Fruit fly (Drosophila melanogaster): ENCODE results near the gene CG3847.

The CG3847 gene

DNA sequence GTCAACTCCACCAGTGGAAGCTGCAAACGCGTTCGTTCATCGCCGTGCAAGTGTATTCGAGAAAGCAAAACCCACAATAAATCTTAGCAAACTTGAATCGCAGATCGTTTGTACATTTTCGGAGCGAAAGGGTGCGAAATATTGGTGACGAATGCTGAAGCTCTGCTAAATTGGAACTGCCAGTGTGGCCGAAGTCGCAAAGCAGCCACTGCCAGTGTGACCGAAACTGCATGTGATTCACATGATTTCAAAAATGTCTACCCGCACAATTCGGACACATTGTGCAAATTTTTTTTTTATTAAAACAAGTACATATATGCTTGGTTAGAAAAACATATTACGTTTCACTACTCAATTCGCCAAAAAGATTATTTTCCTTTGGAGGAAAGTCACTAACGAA, 14.3 kb downstream of the CG3847 start (continued):
- TF ChIP-seq chinmo (GFP tag; IDR thresholded peaks at IDR 0.05; ENCODE audit: partially characterized antibody) (0 out of 4 replicates have a peak, but pooled peaks have one; percentile 12), amos (GFP tag; IDR thresholded peaks at IDR 0.05; ENCODE audit: partially characterized antibody) (peak; percentile 19; the same call in 1 of the 2 replicates), seq (GFP tag; IDR thresholded peaks at IDR 0.05) (no peak), bigmax (GFP tag; optimal IDR thresholded peaks at IDR 0.05) (no peak), mam (GFP tag; optimal IDR thresholded peaks at IDR 0.05) (no peak), CG6791 (GFP tag; IDR thresholded peaks at IDR 0.05; ENCODE audit: partially characterized antibody) (peak; percentile 48; the same call in 2 of the 3 replicates), CG1647 (GFP tag; optimal IDR thresholded peaks at IDR 0.05) (no peak), CG17361 (GFP tag; IDR thresholded peaks at IDR 0.05) (no peak), Doc3 (GFP tag; IDR thresholded peaks at IDR 0.05; ENCODE audit: partially characterized antibody) (peak; percentile 34; the same call in 1 of the 3 replicates), CG6765 (GFP tag; optimal IDR thresholded peaks at IDR 0.05) (no peak), unc-4 (GFP tag; IDR thresholded peaks at IDR 0.05; ENCODE audit: partially characterized antibody) (peak; percentile 27; the same call in 1 of the 2 replicates), dmrt11E (tag; optimal IDR thresholded peaks at IDR 0.05) (no peak), Hand (GFP tag; optimal IDR thresholded peaks at IDR 0.05) (no peak), Dll (GFP tag; IDR thresholded peaks at IDR 0.05; ENCODE audit: partially characterized antibody) (0 out of 4 replicates have a peak, but pooled peaks have one; percentile 18), cg (GFP tag; optimal IDR thresholded peaks at IDR 0.05) (no peak), Xbp1 (GFP tag; optimal IDR thresholded peaks at IDR 0.05) (no peak), CG4854 (GFP tag; optimal IDR thresholded peaks at IDR 0.05) (no peak), Opbp (GFP tag; IDR thresholded peaks at IDR 0.05; ENCODE audit: partially characterized antibody) (peak; percentile 63; the same call in 2 of the 3 replicates), CG11560 (tag; IDR thresholded peaks at IDR 0.05) (no peak)

DNA sequence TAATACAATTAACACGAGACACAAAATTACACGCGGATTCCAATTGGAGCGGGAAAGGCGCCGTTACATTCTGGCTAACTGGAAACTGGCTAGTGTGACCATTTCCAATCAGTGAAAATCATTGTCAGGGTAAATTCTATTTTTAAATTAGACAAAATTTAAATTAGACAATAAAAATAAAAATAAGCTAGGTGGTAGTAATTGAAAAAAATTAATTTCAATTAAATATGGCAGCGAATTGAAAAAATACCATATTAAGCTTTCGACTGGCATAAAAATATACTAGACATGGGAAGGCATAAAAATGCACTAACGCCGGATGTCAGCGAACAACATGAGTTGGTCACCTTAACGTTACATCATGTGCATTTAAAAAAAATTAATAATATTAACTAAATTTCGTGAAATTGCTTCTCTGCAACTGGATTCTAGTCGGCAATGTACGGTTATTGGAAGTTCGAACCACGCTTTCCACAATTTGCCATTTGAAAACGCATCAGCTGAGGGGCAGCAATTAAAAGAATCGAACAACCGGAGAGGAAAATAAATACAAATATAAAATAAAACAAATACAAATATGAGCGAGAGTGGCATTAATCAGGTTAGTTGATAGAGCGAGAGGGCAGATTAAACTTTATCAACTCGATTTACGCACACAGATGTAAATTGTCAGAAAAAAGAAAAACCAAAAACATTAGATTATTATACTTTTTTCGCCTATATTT, 18.9 kb downstream of the CG3847 start, which contains the start of the genes swa and Marf:
Gene swa (minus strand): TSS at position 77 of the 725 bp plus-strand sequence.
Gene Marf (plus strand): TSS at position 318 of the 725 bp plus-strand sequence.
- peak; percentile 52 to 96 for TF ChIP-seq insv (GFP tag; optimal IDR thresholded peaks at IDR 0.05)
- TF ChIP-seq run (tag; optimal IDR thresholded peaks at IDR 0.05) = no peak
- no peak for TF ChIP-seq CG10979 (tag; optimal IDR thresholded peaks at IDR 0.05)
- TF ChIP-seq CG7839 (tag; optimal IDR thresholded peaks at IDR 0.05) = no peak
- no peak for TF ChIP-seq fd96Cb (tag; optimal IDR thresholded peaks at IDR 0.05)
- no peak for TF ChIP-seq eyg (GFP tag; optimal IDR thresholded peaks at IDR 0.05)
- TF ChIP-seq Lhr (GFP tag; optimal IDR thresholded peaks at IDR 0.05) = peak; percentile 60
- TF ChIP-seq Dp (GFP tag; optimal IDR thresholded peaks at IDR 0.05) = peak; percentile 57
- no peak for TF ChIP-seq vnd (GFP tag; IDR thresholded peaks at IDR 0.05; ENCODE audit: partially characterized antibody)
- TF ChIP-seq C15 (GFP tag; IDR thresholded peaks at IDR 0.05) = no peak
- peak; percentile 31 for TF ChIP-seq trem (tag; optimal IDR thresholded peaks at IDR 0.05)
- peak; percentile 97 for TF ChIP-seq stwl (tag; optimal IDR thresholded peaks at IDR 0.05)
- no peak for TF ChIP-seq CG10274 (GFP tag; optimal IDR thresholded peaks at IDR 0.05)
- peak; percentile 40 for TF ChIP-seq CoRest (tag; optimal IDR thresholded peaks at IDR 0.05)
- TF ChIP-seq cg (GFP tag; optimal IDR thresholded peaks at IDR 0.05) = peak; percentile 63
- 0 out of 2 replicates have a peak, but pooled peaks have one; percentile 9 for TF ChIP-seq CG31441 (GFP tag; IDR thresholded peaks at IDR 0.05)
- TF ChIP-seq Ets97D (GFP tag; optimal IDR thresholded peaks at IDR 0.05) = peak; percentile 6
- peak; percentile 21 for TF ChIP-seq CG15514 (GFP tag; optimal IDR thresholded peaks at IDR 0.05)
- TF ChIP-seq CG2116 (GFP tag; optimal IDR thresholded peaks at IDR 0.05) = peak; percentile 13
- TF ChIP-seq CG18011 (GFP tag; optimal IDR thresholded peaks at IDR 0.05) = peak; percentile 56
- peak; percentile 13; the same call in 1 of the 2 replicates for TF ChIP-seq vvl (GFP tag; IDR thresholded peaks at IDR 0.05)
- TF ChIP-seq MBD-R2 (GFP tag; IDR thresholded peaks at IDR 0.05) = 0 out of 2 replicates have a peak, but pooled peaks have one; percentile 37
- peak; percentile 6; the same call in 1 of the 3 replicates for TF ChIP-seq row (GFP tag; IDR thresholded peaks at IDR 0.05)
- 0 out of 2 replicates have a peak, but pooled peaks have one; percentile 34 for TF ChIP-seq Dref (GFP tag; IDR thresholded peaks at IDR 0.05)
- no peak for TF ChIP-seq CG30403 (GFP tag; optimal IDR thresholded peaks at IDR 0.05)
- TF ChIP-seq ato (GFP tag; IDR thresholded peaks at IDR 0.05; ENCODE audit: partially characterized antibody) = no peak
- TF ChIP-seq CG12391 (tag; optimal IDR thresholded peaks at IDR 0.05) = peak; percentile 10
- peak; percentile 48 for TF ChIP-seq Elba2 (GFP tag; optimal IDR thresholded peaks at IDR 0.05)
- peak; percentile 70 for TF ChIP-seq MESR4 (GFP tag; optimal IDR thresholded peaks at IDR 0.05)
